Fruit fly (Drosophila melanogaster) whole organism, embryonic: Measurements from ENCODE around the gene GstD11.

ENCODE experiments used
- Aef1 ChIP-seq: fragments of 200-800 bp; sonication (Bioruptor generic); IDR thresholded peaks from 3 replicates; pipeline ENCODE4 v1.3.6; 2022; ENCODE audit warnings: missing biosample characterization, missing genetic modification characterization
- Asciz ChIP-seq: fragments of 200-800 bp; sonication (Bioruptor generic); optimal IDR thresholded peaks from 2 replicates; lab custom pipeline; 2017; ENCODE audit warnings: missing biosample characterization, mild to moderate bottlenecking, missing genetic modification characterization, missing genetic modification reagents
- C15 ChIP-seq: fragments of 200-800 bp; sonication (Bioruptor generic); IDR thresholded peaks from 3 replicates; pipeline ENCODE4 v1.3.6; 2022; ENCODE audit warnings: missing biosample characterization, missing genetic modification characterization
- CG10267 ChIP-seq: fragments of 200-800 bp; sonication (Bioruptor generic); optimal IDR thresholded peaks from 2 replicates; lab custom pipeline; 2018; ENCODE audit warnings: missing biosample characterization, mild to moderate bottlenecking, missing genetic modification characterization, moderate library complexity
- CG10274 ChIP-seq: fragments of 200-800 bp; sonication (Bioruptor generic); optimal IDR thresholded peaks from 3 replicates; lab custom pipeline; 2017; ENCODE audit warnings: missing biosample characterization, mild to moderate bottlenecking, missing genetic modification characterization
- CG10366 ChIP-seq: fragments of 200-800 bp; sonication (Bioruptor generic); IDR thresholded peaks from 2 replicates; pipeline ENCODE4 v1.3.6; 2022; ENCODE audit warnings: missing biosample characterization, missing genetic modification characterization
- CG10543 ChIP-seq: fragments of 200-800 bp; sonication (Bioruptor generic); optimal IDR thresholded peaks from 3 replicates; lab custom pipeline; 2017; ENCODE audit warnings: missing biosample characterization, mild to moderate bottlenecking, missing genetic modification characterization, moderate library complexity
- CG11696 ChIP-seq: fragments of 200-800 bp; sonication (Bioruptor generic); IDR thresholded peaks from 2 replicates; pipeline ENCODE4 v1.3.6; 2022; ENCODE audit warnings: missing biosample characterization, missing genetic modification characterization
- CG12744 ChIP-seq: fragments of 200-800 bp; sonication (Bioruptor generic); optimal IDR thresholded peaks from 2 replicates; lab custom pipeline; 2016; ENCODE audit warnings: missing biosample characterization, missing genetic modification characterization
- CG13624 ChIP-seq: fragments of 200-800 bp; sonication (Bioruptor generic); optimal IDR thresholded peaks from 2 replicates; lab custom pipeline; 2016; ENCODE audit warnings: missing biosample characterization, missing genetic modification characterization
- CG31365 ChIP-seq: fragments of 200-800 bp; sonication (Bioruptor generic); optimal IDR thresholded peaks from 2 replicates; lab custom pipeline; 2018; ENCODE audit warnings: missing biosample characterization, mild to moderate bottlenecking, missing genetic modification characterization
- CG3163 ChIP-seq: fragments of 200-800 bp; sonication (Bioruptor generic); optimal IDR thresholded peaks from 3 replicates; lab custom pipeline; 2016; ENCODE audit warnings: missing biosample characterization, missing genetic modification characterization
- CG3407 ChIP-seq: fragments of 200-800 bp; sonication (Bioruptor generic); optimal IDR thresholded peaks from 2 replicates; lab custom pipeline; 2018; ENCODE audit warnings: missing biosample characterization, mild to moderate bottlenecking, missing genetic modification characterization
- CG34224 ChIP-seq: fragments of 200-800 bp; sonication (Bioruptor generic); IDR thresholded peaks from 3 replicates; pipeline ENCODE4 v1.3.6; 2022; ENCODE audit warnings: missing biosample characterization, missing genetic modification characterization; ENCODE audit not compliant: partially characterized antibody
- CG3726 ChIP-seq: fragments of 200-800 bp; sonication (Bioruptor generic); IDR thresholded peaks from 3 replicates; pipeline ENCODE4, ENCODE4 v1.3.6; 2022; ENCODE audit warnings: missing biosample characterization, missing genetic modification characterization
- CG6683 ChIP-seq: fragments of 200-800 bp; sonication (Bioruptor generic); optimal IDR thresholded peaks from 2 replicates; lab custom pipeline; 2017; ENCODE audit warnings: missing biosample characterization, mild to moderate bottlenecking, missing genetic modification characterization, missing genetic modification reagents
- CG6813 ChIP-seq: fragments of 200-800 bp; sonication (Bioruptor generic); optimal IDR thresholded peaks from 2 replicates; lab custom pipeline; 2017; ENCODE audit warnings: missing biosample characterization, missing genetic modification characterization, mild to moderate bottlenecking, moderate library complexity, missing genetic modification reagents
- CG7556 ChIP-seq: fragments of 200-800 bp; sonication (Bioruptor generic); optimal IDR thresholded peaks from 2 replicates; lab custom pipeline; 2017; ENCODE audit warnings: missing biosample characterization, mild to moderate bottlenecking, missing genetic modification characterization
- CG8388 ChIP-seq: fragments of 200-800 bp; sonication (Bioruptor generic); optimal IDR thresholded peaks from 2 replicates; lab custom pipeline; 2019; ENCODE audit warnings: missing biosample characterization, mild to moderate bottlenecking, missing genetic modification characterization, moderate library complexity
- CG8944 ChIP-seq: fragments of 200-800 bp; sonication (Bioruptor generic); optimal IDR thresholded peaks from 3 replicates; lab custom pipeline; 2016; ENCODE audit warnings: missing biosample characterization, missing genetic modification characterization
- D19B ChIP-seq: fragments of 200-800 bp; sonication (Bioruptor generic); optimal IDR thresholded peaks from 2 replicates; lab custom pipeline; 2017; ENCODE audit warnings: missing biosample characterization, mild to moderate bottlenecking, missing genetic modification characterization
- Meics ChIP-seq: fragments of 200-800 bp; sonication (Bioruptor generic); optimal IDR thresholded peaks from 2 replicates; lab custom pipeline; 2017; ENCODE audit warnings: missing biosample characterization, mild to moderate bottlenecking, missing genetic modification characterization
- NfI ChIP-seq: fragments of 200-800 bp; sonication (Bioruptor generic); optimal IDR thresholded peaks from 3 replicates; lab custom pipeline; 2018; ENCODE audit warnings: missing biosample characterization, mild to moderate bottlenecking, missing genetic modification characterization, moderate library complexity
- Sox102F ChIP-seq: fragments of 200-800 bp; sonication (Bioruptor generic); optimal IDR thresholded peaks from 2 replicates; lab custom pipeline; 2018; ENCODE audit warnings: missing biosample characterization, mild to moderate bottlenecking, missing genetic modification characterization, moderate library complexity
- Ssrp ChIP-seq: fragments of 200-800 bp; sonication (Bioruptor generic); optimal IDR thresholded peaks from 2 replicates; lab custom pipeline; 2018; ENCODE audit warnings: missing biosample characterization, mild to moderate bottlenecking, missing genetic modification characterization, moderate library complexity
- Tbp ChIP-seq: fragments of >200 bp; optimal IDR thresholded peaks from 2 replicates; lab custom pipeline; 2018; ENCODE audit warnings: missing biosample characterization, missing genetic modification characterization
- abd-A ChIP-seq: fragments of 200-800 bp; sonication (Bioruptor generic); optimal IDR thresholded peaks from 3 replicates; lab custom pipeline; 2019; ENCODE audit warnings: missing biosample characterization, mild to moderate bottlenecking, missing genetic modification characterization, moderate library complexity
- aop ChIP-seq: fragments of 200-800 bp; sonication (Bioruptor generic); IDR thresholded peaks from 2 replicates; pipeline ENCODE4 v1.3.6; 2022; ENCODE audit warnings: missing biosample characterization, missing genetic modification characterization
- ase ChIP-seq: fragments of 200-800 bp; sonication (Bioruptor generic); IDR thresholded peaks from 3 replicates; pipeline ENCODE4 v1.3.6; 2022; ENCODE audit warnings: missing biosample characterization, missing genetic modification characterization
- br ChIP-seq: fragments of >200 bp; optimal IDR thresholded peaks from 2 replicates; lab custom pipeline; 2017
- chinmo ChIP-seq: fragments of 200-800 bp; sonication (Bioruptor generic); IDR thresholded peaks from 4 replicates; pipeline ENCODE4 v1.3.6; 2022; ENCODE audit warnings: missing biosample characterization, missing genetic modification characterization; ENCODE audit not compliant: partially characterized antibody
- corto ChIP-seq: fragments of 200-800 bp; sonication (Bioruptor generic); optimal IDR thresholded peaks from 2 replicates; lab custom pipeline; 2016; ENCODE audit warnings: missing biosample characterization, mild to moderate bottlenecking, missing genetic modification characterization, moderate library complexity
- dmrt11E ChIP-seq: fragments of 200-800 bp; sonication (Bioruptor generic); optimal IDR thresholded peaks from 3 replicates; lab custom pipeline; 2018; ENCODE audit warnings: missing biosample characterization, mild to moderate bottlenecking, missing genetic modification characterization, moderate library complexity
- exex ChIP-seq: fragments of 200-800 bp; sonication (Bioruptor generic); optimal IDR thresholded peaks from 4 replicates; lab custom pipeline; 2018; ENCODE audit warnings: missing biosample characterization, mild to moderate bottlenecking, missing genetic modification characterization, moderate library complexity
- fd64A ChIP-seq: fragments of 200-800 bp; sonication (Bioruptor generic); optimal IDR thresholded peaks from 3 replicates; lab custom pipeline; 2018; ENCODE audit warnings: missing biosample characterization, mild to moderate bottlenecking, missing genetic modification characterization
- grn ChIP-seq: fragments of 200-800 bp; sonication (Bioruptor generic); optimal IDR thresholded peaks from 3 replicates; lab custom pipeline; 2017; ENCODE audit warnings: missing biosample characterization, missing genetic modification characterization
- inv ChIP-seq: fragments of 200-800 bp; sonication (Bioruptor generic); IDR thresholded peaks from 2 replicates; pipeline ENCODE4 v1.3.6; 2022; ENCODE audit warnings: missing biosample characterization, missing genetic modification characterization; ENCODE audit not compliant: partially characterized antibody
- mirr ChIP-seq: fragments of 200-800 bp; sonication (Bioruptor generic); optimal IDR thresholded peaks from 3 replicates; lab custom pipeline; 2018; ENCODE audit warnings: missing biosample characterization, mild to moderate bottlenecking, missing genetic modification characterization
- nau ChIP-seq: fragments of 200-800 bp; sonication (Bioruptor generic); optimal IDR thresholded peaks from 3 replicates; lab custom pipeline; 2017; ENCODE audit warnings: missing biosample characterization, mild to moderate bottlenecking, missing genetic modification characterization, missing genetic modification reagents
- nerfin-1 ChIP-seq: fragments of 200-800 bp; sonication (Bioruptor generic); optimal IDR thresholded peaks from 3 replicates; lab custom pipeline; 2019; ENCODE audit warnings: missing biosample characterization, mild to moderate bottlenecking, missing genetic modification characterization, moderate library complexity
- odd ChIP-seq: fragments of 200-800 bp; sonication (Bioruptor generic); optimal IDR thresholded peaks from 2 replicates; lab custom pipeline; 2017; ENCODE audit warnings: missing biosample characterization, mild to moderate bottlenecking, missing genetic modification characterization
- sd ChIP-seq: fragments of 200-800 bp; sonication (Bioruptor generic); optimal IDR thresholded peaks from 3 replicates; lab custom pipeline; 2018; ENCODE audit warnings: missing biosample characterization, mild to moderate bottlenecking, missing genetic modification characterization, moderate library complexity
- sim ChIP-seq: fragments of 200-800 bp; sonication (Bioruptor generic); IDR thresholded peaks from 2 replicates; pipeline ENCODE4 v1.3.6; 2022; ENCODE audit warnings: missing biosample characterization, missing genetic modification characterization
- slbo ChIP-seq: fragments of 200-800 bp; sonication (Bioruptor generic); IDR thresholded peaks from 2 replicates; pipeline ENCODE4 v1.3.6; 2022; ENCODE audit warnings: missing biosample characterization, missing genetic modification characterization
- so ChIP-seq: fragments of 200-800 bp; sonication (Bioruptor generic); IDR thresholded peaks from 3 replicates; pipeline ENCODE4 v1.3.6; 2022; ENCODE audit warnings: missing biosample characterization, missing genetic modification characterization
- stwl ChIP-seq: fragments of 200-800 bp; sonication (Bioruptor generic); optimal IDR thresholded peaks from 3 replicates; lab custom pipeline; 2018; ENCODE audit warnings: missing biosample characterization, mild to moderate bottlenecking, missing genetic modification characterization, moderate library complexity
- sug ChIP-seq: fragments of 200-800 bp; optimal IDR thresholded peaks from 2 replicates; lab custom pipeline; 2019; ENCODE audit warnings: missing biosample characterization, mild to moderate bottlenecking, missing genetic modification characterization, moderate library complexity
- tna ChIP-seq: fragments of 200-800 bp; sonication (Bioruptor generic); IDR thresholded peaks from 2 replicates; pipeline ENCODE4 v1.3.6; 2022; ENCODE audit warnings: missing biosample characterization, missing genetic modification characterization; ENCODE audit not compliant: partially characterized antibody
- ttk ChIP-seq: fragments of 200-800 bp; sonication (Bioruptor generic); IDR thresholded peaks from 2 replicates; pipeline ENCODE4 v2.1.2; 2022; ENCODE audit warnings: missing biosample characterization, missing genetic modification characterization

The GstD11 gene

dm6 chr3R:12376828-12377227 lies 6.3 kb upstream of the GstD11 start, which contains the start of gene GstD6:
Gene GstD6, plus strand, starts transcription at chr3R:12377128.
- TF ChIP-seq Asciz (GFP tag; lab: Kevin White, UChicago) (no peak), CG3726 (GFP tag; lab: Robert Waterston, UW) (no peak), CG11696 (GFP tag; lab: Robert Waterston, UW) (no peak), sd (no peak), sim (GFP tag; lab: Robert Waterston, UW) (no peak), CG10543 (GFP tag; lab: Kevin White, UChicago) (no peak), corto (GFP tag; lab: Kevin White, UChicago) (no peak)
- TF ChIP-seq, all 482 proteins: peak for 0

dm6 chr3R:12378200-12378599 lies 4.9 kb upstream of the GstD11 start, which contains the start of gene GstD7:
Gene GstD7, plus strand, starts transcription at chr3R:12378500.
- TF ChIP-seq CG10543 (GFP tag; lab: Kevin White, UChicago) (no peak), abd-A (tag; lab: Kevin White, UChicago) (no peak), so (GFP tag; lab: Robert Waterston, UW) (no peak), CG12744 (GFP tag; lab: Kevin White, UChicago) (no peak), NfI (GFP tag; lab: Kevin White, UChicago) (no peak), CG3407 (no peak), ttk (GFP tag; lab: Robert Waterston, UW) (no peak), br (lab: Kevin White, UChicago) (no peak), CG3163 (GFP tag; lab: Kevin White, UChicago) (no peak), tna (GFP tag; lab: Robert Waterston, UW) (no peak), stwl (tag; lab: Kevin White, UChicago) (no peak), CG10274 (GFP tag; lab: Kevin White, UChicago) (no peak), nau (GFP tag; lab: Kevin White, UChicago) (no peak), chinmo (GFP tag; lab: Robert Waterston, UW) (no peak), Sox102F (no peak), dmrt11E (no peak), ase (no peak), CG8388 (GFP tag; lab: Kevin White, UChicago) (no peak), CG34224 (GFP tag; lab: Robert Waterston, UW) (no peak)

- TF ChIP-seq aop (GFP tag; lab: Robert Waterston, UW) (no peak), CG8944 (GFP tag; lab: Kevin White, UChicago) (no peak), CG6683 (GFP tag; lab: Kevin White, UChicago) (no peak), D19B (GFP tag; lab: Kevin White, UChicago) (no peak), inv (GFP tag; lab: Robert Waterston, UW) (no peak), slbo (GFP tag; lab: Robert Waterston, UW) (no peak), nerfin-1 (no peak), Tbp (GFP tag; lab: Kevin White, UChicago) (no peak), CG6813 (no peak), Meics (no peak), Aef1 (GFP tag; lab: Robert Waterston, UW) (no peak), mirr (GFP tag; lab: Kevin White, UChicago) (peak; percentile 50), exex (peak; percentile 79), sug (tag; lab: Kevin White, UChicago) (peak; percentile 23), CG10267 (tag; lab: Kevin White, UChicago) (no peak), fd64A (GFP tag; lab: Kevin White, UChicago) (no peak), CG13624 (no peak), CG31365 (no peak), CG7556 (GFP tag; lab: Kevin White, UChicago) (no peak), CG10366 (GFP tag; lab: Robert Waterston, UW) (no peak), dmrt11E (no peak), grn (GFP tag; lab: Kevin White, UChicago) (peak; percentile 9), odd (GFP tag; lab: Kevin White, UChicago) (no peak), C15 (GFP tag; lab: Robert Waterston, UW) (no peak), Ssrp (tag; lab: Kevin White, UChicago) (no peak)
These were observed 3.9 kb upstream of the GstD11 start for dm6 chr3R:12379249-12379648.
